Fruit fly (Drosophila melanogaster): ENCODE results near the gene Npc2h.

Gene Npc2h

dm6 chr3R:30781661-30782120 lies 35.6 kb upstream of the Npc2h start (continued):
- TF ChIP-seq corto (GFP tag; optimal IDR thresholded peaks at IDR 0.05) (peak; percentile 72), Gug (GFP tag; IDR thresholded peaks at IDR 0.05) (peak; percentile 95), Xbp1 (GFP tag; optimal IDR thresholded peaks at IDR 0.05) (peak; percentile 95), Nf-YC (tag; optimal IDR thresholded peaks at IDR 0.05) (peak; percentile 96), Aef1 (GFP tag; IDR thresholded peaks at IDR 0.05) (peak; percentile 93), luna (GFP tag; optimal IDR thresholded peaks at IDR 0.05) (peak; percentile 87), CG13123 (GFP tag; optimal IDR thresholded peaks at IDR 0.05) (peak; percentile 87), ash1 (GFP tag; optimal IDR thresholded peaks at IDR 0.05) (peak; percentile 26), Ada2b (GFP tag; IDR thresholded peaks at IDR 0.05) (peak; percentile 96), jigr1 (GFP tag; IDR thresholded peaks at IDR 0.05) (peak; percentile 86), CG13624 (GFP tag; optimal IDR thresholded peaks at IDR 0.05) (peak; percentile 95), Fer2 (tag; optimal IDR thresholded peaks at IDR 0.05) (peak; percentile 84), CG14860 (GFP tag; IDR thresholded peaks at IDR 0.05; ENCODE audit: partially characterized antibody) (no peak), CG2202 (tag; optimal IDR thresholded peaks at IDR 0.05) (peak; percentile 82), CoRest (tag; optimal IDR thresholded peaks at IDR 0.05) (peak; percentile 96), CG7745 (tag; optimal IDR thresholded peaks at IDR 0.05) (peak; percentile 50), CG32772 (GFP tag; IDR thresholded peaks at IDR 0.05) (peak; percentile 96), CG8290 (GFP tag; optimal IDR thresholded peaks at IDR 0.05) (peak; percentile 92), CG8290 (tag; optimal IDR thresholded peaks at IDR 0.05) (peak; percentile 77 to 96), jumu (GFP tag; optimal IDR thresholded peaks at IDR 0.05) (peak; percentile 96), insv (GFP tag; optimal IDR thresholded peaks at IDR 0.05) (peak; percentile 10 to 39), CG31224 (GFP tag; IDR thresholded peaks at IDR 0.05) (peak; percentile 86), org-1 (GFP tag; optimal IDR thresholded peaks at IDR 0.05) (peak; percentile 91), CG10267 (tag; optimal IDR thresholded peaks at IDR 0.05) (peak; percentile 87), ac (GFP tag; optimal IDR thresholded peaks at IDR 0.05) (peak; percentile 72), Myb (GFP tag; optimal IDR thresholded peaks at IDR 0.05) (peak; percentile 84), CG17361 (GFP tag; IDR thresholded peaks at IDR 0.05) (peak; percentile 96), CG2712 (tag; optimal IDR thresholded peaks at IDR 0.05) (peak; percentile 97), nerfin-2 (GFP tag; IDR thresholded peaks at IDR 0.05; ENCODE audit: partially characterized antibody) (no peak), CG10147 (GFP tag; optimal IDR thresholded peaks at IDR 0.05) (peak; percentile 90), CG4854 (GFP tag; optimal IDR thresholded peaks at IDR 0.05) (peak; percentile 88), CG30431 (GFP tag; optimal IDR thresholded peaks at IDR 0.05) (peak; percentile 92), CG16863 (GFP tag; optimal IDR thresholded peaks at IDR 0.05) (peak; percentile 93), psq (GFP tag; optimal IDR thresholded peaks at IDR 0.05) (peak; percentile 81), CG6689 (GFP tag; IDR thresholded peaks at IDR 0.05) (peak; percentile 96), disco-r (GFP tag; optimal IDR thresholded peaks at IDR 0.05) (peak; percentile 80), CG17912 (GFP tag; optimal IDR thresholded peaks at IDR 0.05) (no peak), peb (GFP tag; IDR thresholded peaks at IDR 0.05) (peak; percentile 93), HmgD (GFP tag; optimal IDR thresholded peaks at IDR 0.05) (peak; percentile 87), CG9797 (GFP tag; optimal IDR thresholded peaks at IDR 0.05) (peak; percentile 17), CG6791 (GFP tag; IDR thresholded peaks at IDR 0.05; ENCODE audit: partially characterized antibody) (no peak), Bteb2 (GFP tag; optimal IDR thresholded peaks at IDR 0.05) (peak; percentile 93), Sox100B (GFP tag; optimal IDR thresholded peaks at IDR 0.05) (peak; percentile 85), hbn (GFP tag; IDR thresholded peaks at IDR 0.05; ENCODE audit: partially characterized antibody) (no peak), Blimp-1 (GFP tag; optimal IDR thresholded peaks at IDR 0.05) (peak; percentile 91), CG11093 (GFP tag; IDR thresholded peaks at IDR 0.05) (peak; percentile 91), Med (GFP tag) (peak; percentile 99), al (GFP tag; IDR thresholded peaks at IDR 0.05) (peak; percentile 90), Hr3 (GFP tag; optimal IDR thresholded peaks at IDR 0.05) (peak; percentile 92), CG12391 (tag; optimal IDR thresholded peaks at IDR 0.05) (peak; percentile 92), CG7271 (tag; optimal IDR thresholded peaks at IDR 0.05) (peak; percentile 82)

All from whole organism, embryonic.